Fruit fly (Drosophila melanogaster): ENCODE measurements around the gene Pi4KIIIalpha.
A peak's percentile ranks its signal among the peaks of the same experiment; 100 is the strongest.

DNA sequence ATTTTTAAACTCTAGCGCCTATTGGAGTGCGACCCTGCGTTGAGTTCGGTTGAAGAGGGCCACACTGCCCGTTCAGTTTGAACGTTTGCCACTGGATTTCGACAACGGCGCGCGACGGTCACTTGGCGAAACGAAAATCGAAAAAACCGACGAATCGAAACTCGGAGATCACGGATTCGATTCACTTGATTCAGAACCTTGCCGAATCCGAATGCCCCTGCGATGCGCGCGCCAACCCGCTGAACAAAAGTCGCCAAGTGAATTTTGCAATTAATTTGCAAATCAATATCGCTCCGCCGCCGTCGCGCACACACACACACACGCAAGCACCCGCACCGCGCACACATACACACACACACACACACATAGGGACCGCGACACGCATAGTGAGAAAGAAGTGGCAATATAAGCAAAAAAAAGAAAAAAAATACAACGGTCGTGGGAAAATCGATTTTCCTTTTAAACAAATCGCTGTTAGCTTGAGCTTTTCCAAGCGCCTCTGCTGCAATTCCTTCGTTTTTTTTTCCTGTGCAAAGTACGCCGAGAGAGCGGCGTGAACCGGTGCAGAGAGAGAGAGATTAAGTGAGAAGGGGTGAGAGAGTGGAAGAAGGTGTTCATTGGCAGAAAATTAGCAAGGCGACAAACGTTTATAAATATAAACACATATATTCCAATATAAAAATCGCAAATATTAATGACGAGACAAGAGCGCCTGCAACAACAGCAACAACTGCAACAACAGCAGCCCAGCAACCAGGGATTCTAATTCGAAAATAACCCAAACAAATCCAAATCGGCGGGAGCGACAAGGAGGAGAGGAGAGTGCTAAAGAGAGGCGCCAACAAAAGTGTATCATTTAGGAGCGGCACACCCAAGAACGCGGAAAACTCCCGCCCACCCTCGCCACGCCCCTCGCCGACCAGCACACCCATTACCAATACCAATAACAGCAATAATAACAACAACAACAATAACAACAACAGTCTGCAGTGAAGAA lies 35.9 kb upstream of the Pi4KIIIalpha start, which contains the start of gene egh:
- peak; percentile 58 for TF ChIP-seq psq (GFP tag; optimal IDR thresholded peaks at IDR 0.05)
- TF ChIP-seq dmrt93B (GFP tag; optimal IDR thresholded peaks at IDR 0.05), result no peak
- TF ChIP-seq pan (optimal IDR thresholded peaks at IDR 0.05), result no peak
- peak; percentile 77 for TF ChIP-seq h (GFP tag; optimal IDR thresholded peaks at IDR 0.05)
- TF ChIP-seq Rel (GFP tag; optimal IDR thresholded peaks at IDR 0.05), result no peak
- peak; percentile 75 for TF ChIP-seq Rel (tag; optimal IDR thresholded peaks at IDR 0.05)
- TF ChIP-seq Abd-B (GFP tag; optimal IDR thresholded peaks at IDR 0.05), result no peak
- TF ChIP-seq lola (GFP tag; optimal IDR thresholded peaks at IDR 0.05), result no peak
- no peak for TF ChIP-seq usp (GFP tag; optimal IDR thresholded peaks at IDR 0.05)
- peak; percentile 53 for TF ChIP-seq sage (GFP tag; optimal IDR thresholded peaks at IDR 0.05)
- no peak for TF ChIP-seq brk (GFP tag; optimal IDR thresholded peaks at IDR 0.05)
- peak; percentile 82 for TF ChIP-seq fru (GFP tag; optimal IDR thresholded peaks at IDR 0.05)
- TF ChIP-seq Dfd (GFP tag; optimal IDR thresholded peaks at IDR 0.05), result peak; percentile 95
- no peak for TF ChIP-seq Myc (optimal IDR thresholded peaks at IDR 0.05)

All from whole organism, wandering third instar larva.